Worm (Caenorhabditis elegans) whole organism, early embryonic: ENCODE results near the gene T10D4.6.

Source experiments
- B0310.2 ChIP-seq: sonication (generic microtip); optimal IDR thresholded peaks from 2 replicates; lab custom pipeline; 2016; ENCODE audit warnings: mild to moderate bottlenecking, missing genetic modification characterization, missing compliant biosample characterization
- aly-1 ChIP-seq: sonication (generic microtip); optimal IDR thresholded peaks from 2 replicates; lab custom pipeline; 2016; ENCODE audit warnings: missing genetic modification characterization, missing compliant biosample characterization
- ama-1 ChIP-seq: fragments of 150-350 bp; optimal IDR thresholded peaks from 2 replicates; lab custom pipeline; 2014
- ets-7 ChIP-seq: sonication (generic microtip); optimal IDR thresholded peaks from 2 replicates; lab custom pipeline; 2016; ENCODE audit warnings: missing genotype, missing genetic modification characterization, missing compliant biosample characterization
- flt-1 ChIP-seq: fragments of 200-800 bp; sonication (Bioruptor generic); IDR thresholded peaks from 2 replicates; pipeline ENCODE4 v1.3.6; 2022; ENCODE audit warnings: missing genetic modification characterization, missing compliant biosample characterization
- hmg-4 ChIP-seq: fragments of 200-800 bp; sonication (Bioruptor generic); optimal IDR thresholded peaks from 2 replicates; lab custom pipeline; 2018; ENCODE audit warnings: mild to moderate bottlenecking, missing genetic modification characterization, missing compliant biosample characterization
- hnd-1 ChIP-seq: sonication (generic microtip); optimal IDR thresholded peaks from 2 replicates; lab custom pipeline; 2016; ENCODE audit warnings: missing genetic modification characterization, missing compliant biosample characterization
- scrt-1 ChIP-seq: fragments of 200-800 bp; sonication (Bioruptor generic); IDR thresholded peaks from 2 replicates; pipeline ENCODE4 v1.3.6; 2022; ENCODE audit warnings: missing genetic modification characterization, missing compliant biosample characterization
- tbx-11 ChIP-seq: fragments of 200-800 bp; sonication (Bioruptor generic); IDR thresholded peaks from 2 replicates; pipeline ENCODE4 v1.3.6; 2022; ENCODE audit warnings: missing genetic modification characterization, missing compliant biosample characterization

- TF ChIP-seq hnd-1 (tag; lab: Kevin White, UChicago): no peak
- TF ChIP-seq aly-1 (tag; lab: Kevin White, UChicago): no peak
- no peak for TF ChIP-seq flt-1 (GFP tag; lab: Robert Waterston, UW)
- no peak for TF ChIP-seq ama-1 (lab: Kevin White, UChicago)
- no peak for TF ChIP-seq ets-7 (tag; lab: Kevin White, UChicago)
- no peak for TF ChIP-seq tbx-11 (GFP tag; lab: Robert Waterston, UW)
- no peak for TF ChIP-seq B0310.2
- TF ChIP-seq hmg-4 (GFP tag; lab: Kevin White, UChicago): no peak
- TF ChIP-seq scrt-1 (GFP tag; lab: Robert Waterston, UW): no peak
These were observed 6.8 kb upstream of the T10D4.6 start, which contains the start of gene Y25C1A.2 for ce11 chrII:3112313-3112712.
